Fruit fly (Drosophila melanogaster): ENCODE results near the gene Pp1-87B.

- no peak for TF ChIP-seq usp (GFP tag; optimal IDR thresholded peaks at IDR 0.05)
- TF ChIP-seq psq (optimal IDR thresholded peaks at IDR 0.05) = no peak
- TF ChIP-seq EcR (GFP tag; optimal IDR thresholded peaks at IDR 0.05) = no peak
- no peak for TF ChIP-seq CG8478 (optimal IDR thresholded peaks at IDR 0.05)
Observed at dm6 chr3R:12378200-12378599, 47.5 kb downstream of the Pp1-87B start, which contains the start of gene GstD7.

Measured in whole organism.